Worm (Caenorhabditis elegans) whole organism, L2 larva: ENCODE measurements around the gene ttr-32.
A peak's percentile ranks its signal among the peaks of the same experiment; 100 is the strongest.

Source experiments
- C34F6.9 ChIP-seq: fragments of 150-350 bp; optimal IDR thresholded peaks from 2 replicates; lab custom pipeline; 2014; ENCODE audit warnings: missing biosample characterization, missing genetic modification characterization
- F13H6.1 ChIP-seq: sonication (generic microtip); optimal IDR thresholded peaks from 2 replicates; lab custom pipeline; 2016; ENCODE audit warnings: missing genetic modification characterization, missing compliant biosample characterization
- Y55F3AM.14 ChIP-seq: fragments of 200-800 bp; sonication (Bioruptor generic); optimal IDR thresholded peaks from 2 replicates; lab custom pipeline; 2018; ENCODE audit warnings: mild to moderate bottlenecking, missing genetic modification characterization, missing compliant biosample characterization
- alr-1 ChIP-seq: fragments of 150-350 bp; optimal IDR thresholded peaks from 2 replicates; lab custom pipeline; 2014; ENCODE audit warnings: missing biosample characterization, missing genetic modification characterization
- aly-2 ChIP-seq: fragments of 150-350 bp; optimal IDR thresholded peaks from 2 replicates; lab custom pipeline; 2014; ENCODE audit warnings: missing biosample characterization, missing genetic modification characterization
- ama-1 ChIP-seq: fragments of 150-350 bp; optimal IDR thresholded peaks from 2 replicates; lab custom pipeline; 2018; ENCODE audit warnings: inconsistent platforms
- blmp-1 ChIP-seq: sonication (generic microtip); optimal IDR thresholded peaks from 2 replicates; lab custom pipeline; 2017; ENCODE audit warnings: missing genetic modification characterization, mild to moderate bottlenecking, missing compliant biosample characterization, antibody characterized with exemption, moderate library complexity; ENCODE audit not compliant: insufficient read depth
- ceh-16 ChIP-seq: fragments of 150-350 bp; optimal IDR thresholded peaks from 2 replicates; lab custom pipeline; 2014; ENCODE audit warnings: missing biosample characterization, missing genetic modification characterization
- ceh-82 ChIP-seq: fragments of 150-350 bp; optimal IDR thresholded peaks from 2 replicates; lab custom pipeline; 2014; ENCODE audit warnings: missing biosample characterization, missing genetic modification characterization
- crh-2 ChIP-seq: sonication (generic microtip); optimal IDR thresholded peaks from 2 replicates; lab custom pipeline; 2017; ENCODE audit warnings: missing biosample characterization, missing genetic modification characterization
- dmd-4 ChIP-seq: sonication (generic microtip); optimal IDR thresholded peaks from 2 replicates; lab custom pipeline; 2017; ENCODE audit warnings: missing biosample characterization, missing genetic modification characterization
- egl-27 ChIP-seq: sonication (generic microtip); optimal IDR thresholded peaks from 3 replicates; lab custom pipeline; 2017; ENCODE audit warnings: missing biosample characterization, missing genetic modification reagents, missing genetic modification characterization
- elt-1 ChIP-seq: fragments of 150-350 bp; optimal IDR thresholded peaks from 2 replicates; lab custom pipeline; 2014; ENCODE audit warnings: missing biosample characterization, missing genetic modification characterization
- elt-3 ChIP-seq: sonication (generic microtip); optimal IDR thresholded peaks from 2 replicates; lab custom pipeline; 2017; ENCODE audit warnings: missing biosample characterization, missing genetic modification characterization
- fos-1 ChIP-seq: fragments of 150-350 bp; optimal IDR thresholded peaks from 2 replicates; lab custom pipeline; 2014; ENCODE audit warnings: missing biosample characterization, missing genetic modification characterization
- gmeb-1 ChIP-seq: fragments of 150-350 bp; optimal IDR thresholded peaks from 2 replicates; lab custom pipeline; 2014; ENCODE audit warnings: missing biosample characterization, missing genetic modification characterization
- lin-13 ChIP-seq: fragments of 150-350 bp; optimal IDR thresholded peaks from 2 replicates; lab custom pipeline; 2014; ENCODE audit warnings: missing biosample characterization, missing genetic modification reagents, missing genetic modification characterization
- lin-39 ChIP-seq: fragments of 150-350 bp; optimal IDR thresholded peaks from 2 replicates; lab custom pipeline; 2014; ENCODE audit warnings: missing biosample characterization, missing genetic modification reagents, missing genetic modification characterization
- lsy-2 ChIP-seq, 2 experiments: fragments of 150-350 bp in 1 of 2; sonication (generic microtip) in 1 of 2; optimal IDR thresholded peaks; 2 replicates each; lab custom pipeline; 2014 to 2017; ENCODE audit warnings: missing biosample characterization in 2 of 2, missing genetic modification characterization in 2 of 2
- mab-5 ChIP-seq: fragments of 150-350 bp; optimal IDR thresholded peaks from 2 replicates; lab custom pipeline; 2014; ENCODE audit warnings: missing biosample characterization, missing genetic modification characterization
- mbf-1 ChIP-seq: sonication (generic microtip); optimal IDR thresholded peaks from 2 replicates; lab custom pipeline; 2017; ENCODE audit warnings: missing biosample characterization, missing genetic modification characterization
- nhr-10 ChIP-seq: sonication (generic microtip); optimal IDR thresholded peaks from 2 replicates; lab custom pipeline; 2017; ENCODE audit warnings: missing biosample characterization, missing genetic modification characterization
- nhr-12 ChIP-seq: fragments of 150-350 bp; optimal IDR thresholded peaks from 2 replicates; lab custom pipeline; 2014; ENCODE audit warnings: missing biosample characterization, missing genetic modification characterization
- nhr-129 ChIP-seq: fragments of 150-350 bp; optimal IDR thresholded peaks from 2 replicates; lab custom pipeline; 2014; ENCODE audit warnings: missing biosample characterization, missing genetic modification characterization
- nhr-23 ChIP-seq: fragments of 150-350 bp; optimal IDR thresholded peaks from 2 replicates; lab custom pipeline; 2014; ENCODE audit warnings: missing biosample characterization, missing genetic modification reagents, missing genetic modification characterization
- nhr-237 ChIP-seq: fragments of 150-350 bp; optimal IDR thresholded peaks from 2 replicates; lab custom pipeline; 2014; ENCODE audit warnings: missing biosample characterization, missing genetic modification characterization
- nhr-25 ChIP-seq: fragments of 150-350 bp; sonication (generic microtip); optimal IDR thresholded peaks from 3 replicates; lab custom pipeline; 2014; ENCODE audit warnings: missing biosample characterization, missing genetic modification characterization
- peb-1 ChIP-seq: fragments of 150-350 bp; optimal IDR thresholded peaks from 2 replicates; lab custom pipeline; 2014; ENCODE audit warnings: missing biosample characterization, missing genetic modification characterization
- sem-4 ChIP-seq: fragments of 150-350 bp; optimal IDR thresholded peaks from 2 replicates; lab custom pipeline; 2014; ENCODE audit warnings: missing biosample characterization, missing genetic modification reagents, missing genetic modification characterization
- skn-1 ChIP-seq: sonication (generic microtip); optimal IDR thresholded peaks from 2 replicates; lab custom pipeline; 2017; ENCODE audit warnings: missing biosample characterization, missing genetic modification characterization
- sma-9 ChIP-seq, 2 experiments: fragments of 150-350 bp in 1 of 2; sonication (generic microtip) in 1 of 2; optimal IDR thresholded peaks; 2 replicates each; lab custom pipeline; 2014 to 2016; ENCODE audit warnings: missing genetic modification characterization in 2 of 2, mild to moderate bottlenecking in 1 of 2, missing biosample characterization in 1 of 2, missing compliant biosample characterization in 1 of 2, missing genetic modification reagents in 1 of 2, moderate library complexity in 1 of 2
- snpc-4 ChIP-seq: fragments of 150-350 bp; optimal IDR thresholded peaks from 2 replicates; lab custom pipeline; 2014; ENCODE audit warnings: missing biosample characterization, missing genetic modification characterization
- unc-39 ChIP-seq: fragments of 150-350 bp; optimal IDR thresholded peaks from 2 replicates; lab custom pipeline; 2014; ENCODE audit warnings: missing biosample characterization, missing genetic modification characterization
- unc-55 ChIP-seq: fragments of 150-350 bp; sonication (generic microtip); optimal IDR thresholded peaks from 3 replicates; lab custom pipeline; 2014; ENCODE audit warnings: missing biosample characterization, missing genetic modification reagents, missing genetic modification characterization
- unc-62 ChIP-seq: fragments of 150-350 bp; optimal IDR thresholded peaks from 2 replicates; lab custom pipeline; 2014; ENCODE audit warnings: missing biosample characterization, missing genetic modification reagents, missing genetic modification characterization
- zag-1 ChIP-seq: fragments of 150-350 bp; optimal IDR thresholded peaks from 2 replicates; lab custom pipeline; 2014; ENCODE audit warnings: missing biosample characterization, missing genetic modification characterization
- ztf-1 ChIP-seq: fragments of 200-800 bp; sonication (Bioruptor generic); conservative IDR thresholded peaks from 2 replicates; pipeline ENCODE4 v1.3.6; 2022; ENCODE audit warnings: missing genetic modification characterization, missing compliant biosample characterization
- ztf-11 ChIP-seq: sonication (generic microtip); optimal IDR thresholded peaks from 2 replicates; lab custom pipeline; 2017; ENCODE audit warnings: missing biosample characterization, missing genetic modification characterization

The ttr-32 gene

ce11 chrIII:7545189-7545588, 21.0 kb upstream of the ttr-32 start:
- TF ChIP-seq unc-55 (GFP tag; lab: Kevin White, UChicago) (no peak), mbf-1 (tag; lab: Kevin White, UChicago) (no peak), Y55F3AM.14 (no peak), mab-5 (no peak)

DNA sequence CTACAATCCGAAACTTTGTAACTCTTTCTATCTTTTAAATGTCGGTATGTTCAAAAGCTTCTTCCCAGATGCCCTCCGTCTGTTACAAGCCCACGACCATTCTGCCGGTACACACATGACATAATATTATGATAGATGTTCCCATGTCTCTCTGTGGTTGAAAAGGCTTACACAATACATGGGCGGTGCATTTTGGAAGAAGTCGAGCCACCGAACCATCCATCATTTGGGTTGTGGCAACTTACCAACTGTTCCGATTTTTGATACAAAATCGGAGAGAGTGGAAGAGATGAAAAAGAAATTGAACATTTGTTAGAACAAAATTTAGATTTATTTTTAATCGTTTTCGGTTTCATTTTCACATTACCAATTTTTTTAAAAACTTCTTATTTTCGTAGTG, 17.2 kb upstream of the ttr-32 start:
- TF ChIP-seq C34F6.9 (tag; lab: Kevin White, UChicago) (no peak), ceh-82 (tag; lab: Kevin White, UChicago) (no peak), F13H6.1 (tag; lab: Kevin White, UChicago) (peak; percentile 50), mab-5 (peak; percentile 74), unc-55 (GFP tag; lab: Kevin White, UChicago) (peak; percentile 12), lsy-2 (tag; optimal IDR thresholded peaks at IDR 0.05; lab: Kevin White, UChicago) (peak in 1 of 2 experiments; percentile 44), sem-4 (tag; lab: Kevin White, UChicago) (peak; percentile 1), peb-1 (no peak), nhr-23 (tag; lab: Kevin White, UChicago) (no peak)

DNA sequence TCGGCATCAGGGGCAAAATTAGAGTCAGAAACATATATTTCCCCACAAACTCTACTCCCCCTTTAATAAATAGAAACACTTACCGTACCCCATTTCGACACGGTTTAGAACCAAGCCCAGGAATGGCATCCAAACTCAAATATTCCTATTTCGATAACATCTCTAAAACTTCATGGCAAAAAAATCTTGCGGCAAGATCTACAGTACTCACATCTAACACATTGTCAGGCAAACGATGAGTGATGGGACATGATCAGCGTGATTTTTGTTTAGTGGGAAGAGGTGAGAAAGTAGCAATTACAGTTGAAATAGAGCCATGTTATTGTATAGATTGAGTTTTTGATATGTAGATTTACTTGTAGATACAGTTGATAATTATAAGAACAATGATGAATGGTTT, 15.2 kb upstream of the ttr-32 start:
- TF ChIP-seq nhr-129 (tag; lab: Kevin White, UChicago): no peak
- TF ChIP-seq lsy-2 (tag; optimal IDR thresholded peaks at IDR 0.05; lab: Kevin White, UChicago): peak in 1 of 2 experiments; percentile 15
- TF ChIP-seq fos-1: no peak
- TF ChIP-seq ceh-16 (tag; lab: Kevin White, UChicago): peak; percentile 94
- TF ChIP-seq egl-27 (tag; lab: Kevin White, UChicago): no peak
- no peak for TF ChIP-seq sem-4 (tag; lab: Kevin White, UChicago)
- TF ChIP-seq nhr-10 (tag; lab: Kevin White, UChicago): no peak
- TF ChIP-seq mab-5: no peak

- TF ChIP-seq unc-55 (GFP tag; lab: Kevin White, UChicago) (peak; percentile 81), unc-39 (tag; lab: Kevin White, UChicago) (no peak), mab-5 (peak; percentile 69), lsy-2 (tag; optimal IDR thresholded peaks at IDR 0.05; lab: Kevin White, UChicago) (peak; percentile 10 to 54)
- TF ChIP-seq, all 48 proteins: peak for 3
These were observed 13.4 kb upstream of the ttr-32 start for ce11 chrIII:7552859-7553258.

- TF ChIP-seq lsy-2 (tag; optimal IDR thresholded peaks at IDR 0.05; lab: Kevin White, UChicago) (no peak), F13H6.1 (tag; lab: Kevin White, UChicago) (no peak), ztf-11 (tag; lab: Kevin White, UChicago) (no peak), nhr-129 (tag; lab: Kevin White, UChicago) (no peak), unc-39 (tag; lab: Kevin White, UChicago) (no peak), C34F6.9 (tag; lab: Kevin White, UChicago) (no peak), unc-62 (GFP tag; lab: Kevin White, UChicago) (no peak), mab-5 (no peak), aly-2 (tag; lab: Kevin White, UChicago) (no peak), blmp-1 (tag; lab: Kevin White, UChicago) (no peak), egl-27 (tag; lab: Kevin White, UChicago) (no peak), Y55F3AM.14 (no peak), peb-1 (no peak), nhr-237 (no peak), crh-2 (tag; lab: Kevin White, UChicago) (no peak), alr-1 (no peak), elt-1 (tag; lab: Kevin White, UChicago) (no peak), nhr-23 (tag; lab: Kevin White, UChicago) (no peak), sem-4 (tag; lab: Kevin White, UChicago) (no peak)
These were observed 12.5 kb upstream of the ttr-32 start for ce11 chrIII:7553693-7554226.

DNA sequence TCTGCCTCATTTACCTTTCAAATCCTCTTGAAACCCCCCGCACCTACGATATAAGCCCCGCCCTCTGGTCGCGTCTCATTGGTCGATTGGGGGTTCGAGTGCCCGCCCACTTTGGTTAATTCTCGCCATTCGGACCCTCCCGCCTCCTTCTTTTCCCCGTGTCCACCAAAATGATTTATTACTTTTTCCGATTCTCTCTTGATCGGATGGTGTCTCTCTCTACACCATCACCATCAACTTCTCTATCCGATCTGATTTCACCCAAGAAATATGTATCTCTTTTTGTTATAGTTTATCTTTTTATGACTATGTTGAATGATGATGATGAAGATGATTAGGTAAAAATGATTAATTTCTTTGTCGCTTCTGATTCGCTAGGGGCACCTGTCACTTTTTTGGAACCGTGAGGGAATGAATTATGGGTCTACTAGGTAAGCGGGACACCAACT, 11.5 kb upstream of the ttr-32 start:
- TF ChIP-seq nhr-129 (tag; lab: Kevin White, UChicago) (no peak), snpc-4 (tag; lab: Kevin White, UChicago) (no peak), alr-1 (no peak), crh-2 (tag; lab: Kevin White, UChicago) (no peak), dmd-4 (tag; lab: Kevin White, UChicago) (no peak), fos-1 (no peak), nhr-10 (tag; lab: Kevin White, UChicago) (no peak), unc-55 (GFP tag; lab: Kevin White, UChicago) (peak; percentile 64), skn-1 (tag; lab: Kevin White, UChicago) (no peak), nhr-23 (tag; lab: Kevin White, UChicago) (no peak), elt-3 (tag; lab: Kevin White, UChicago) (no peak), ztf-11 (tag; lab: Kevin White, UChicago) (no peak), unc-62 (GFP tag; lab: Kevin White, UChicago) (peak; percentile 76), Y55F3AM.14 (peak; percentile 30), nhr-25 (tag; lab: Kevin White, UChicago) (peak; percentile 15), zag-1 (tag; lab: Kevin White, UChicago) (no peak), lsy-2 (tag; optimal IDR thresholded peaks at IDR 0.05; lab: Kevin White, UChicago) (peak; percentile 35 to 78), mab-5 (peak; percentile 97), sma-9 (GFP tag; optimal IDR thresholded peaks at IDR 0.05; lab: Kevin White, UChicago) (peak; percentile 14), sma-9 (tag; optimal IDR thresholded peaks at IDR 0.05; lab: Kevin White, UChicago) (no peak), blmp-1 (tag; lab: Kevin White, UChicago) (no peak), ama-1 (no peak), ceh-16 (tag; lab: Kevin White, UChicago) (peak; percentile 76), gmeb-1 (tag; lab: Kevin White, UChicago) (no peak), sem-4 (tag; lab: Kevin White, UChicago) (no peak), nhr-12 (tag; lab: Kevin White, UChicago) (no peak), lin-39 (no peak), ztf-1 (GFP tag; lab: Robert Waterston, UW) (no peak), lin-13 (no peak)
